Fruit fly (Drosophila melanogaster) whole organism: ENCODE data around the gene CG14683.
A peak's percentile ranks its signal among the peaks of the same experiment; 100 is the strongest.

ENCODE experiments used
- CG8478 ChIP-seq: fragments of >200 bp; optimal IDR thresholded peaks from 2 replicates; lab custom pipeline; 2018; ENCODE audit warnings: inconsistent platforms
- Dll ChIP-seq: fragments of >200 bp; optimal IDR thresholded peaks from 2 replicates; lab custom pipeline; 2017
- EcR ChIP-seq, 2 experiments: fragments of >200 bp; optimal IDR thresholded peaks; 2 replicates each; lab custom pipeline; 2017; ENCODE audit warnings: missing biosample characterization in 2 of 2, missing genetic modification characterization in 2 of 2, missing genetic modification reagents in 2 of 2
- pan ChIP-seq: fragments of >200 bp; optimal IDR thresholded peaks from 2 replicates; lab custom pipeline; 2017
- psq ChIP-seq: fragments of >200 bp; optimal IDR thresholded peaks from 2 replicates; lab custom pipeline; 2017
- usp ChIP-seq: fragments of >200 bp; optimal IDR thresholded peaks from 2 replicates; lab custom pipeline; 2017; ENCODE audit warnings: missing biosample characterization, missing genetic modification characterization, mixed read lengths

CG14683 gene

DNA sequence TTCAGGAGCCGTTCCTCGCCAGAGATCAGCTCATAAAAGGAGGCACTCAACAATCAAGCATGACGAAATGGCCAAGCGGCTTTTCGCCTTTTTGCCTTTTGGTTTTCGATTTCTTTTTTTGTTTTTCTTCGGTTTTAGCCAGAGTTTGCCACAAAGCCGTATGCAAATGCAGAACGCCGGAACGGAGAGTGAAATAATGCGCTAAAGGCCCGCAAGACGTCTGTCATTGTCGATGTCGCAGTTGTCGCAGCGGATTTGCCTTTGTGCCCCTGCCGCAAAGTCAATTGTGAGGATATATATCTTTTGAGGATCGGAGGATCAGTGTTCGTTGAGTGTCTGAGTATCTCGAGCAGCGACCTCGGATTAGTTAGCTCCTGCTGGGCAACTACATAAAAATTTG lies 28.5 kb upstream of the CG14683 start:
- TF ChIP-seq Dll (lab: Kevin White, UChicago) (no peak), pan (lab: Kevin White, UChicago) (no peak), EcR (GFP tag; optimal IDR thresholded peaks at IDR 0.05; lab: Kevin White, UChicago) (no peak), usp (GFP tag; lab: Kevin White, UChicago) (no peak), CG8478 (lab: Kevin White, UChicago) (no peak), psq (lab: Kevin White, UChicago) (no peak)

DNA sequence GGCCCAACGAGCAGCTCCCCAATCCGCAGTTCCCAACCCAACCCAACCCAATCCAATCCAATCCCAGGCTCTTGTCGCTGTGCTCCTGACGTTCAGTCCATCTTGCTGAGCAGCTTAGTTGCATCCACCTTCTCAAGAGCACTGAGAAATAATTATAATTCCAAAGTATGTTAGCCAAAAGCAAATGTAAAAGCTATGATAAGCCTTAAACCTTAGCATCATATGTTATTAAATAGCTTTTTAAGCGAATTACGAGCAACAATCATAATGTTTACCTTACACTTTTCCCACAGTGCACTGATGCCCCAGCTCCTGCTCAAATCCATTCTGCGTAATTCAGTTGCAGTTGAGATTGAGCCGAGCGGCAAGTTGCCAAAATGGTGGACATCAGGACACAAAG lies 26.5 kb upstream of the CG14683 start:
- no peak for TF ChIP-seq CG8478 (lab: Kevin White, UChicago)
- no peak for TF ChIP-seq EcR (GFP tag; optimal IDR thresholded peaks at IDR 0.05; lab: Kevin White, UChicago)
- no peak for TF ChIP-seq Dll (lab: Kevin White, UChicago)
- no peak for TF ChIP-seq usp (GFP tag; lab: Kevin White, UChicago)
- TF ChIP-seq psq (lab: Kevin White, UChicago) = no peak
- TF ChIP-seq pan (lab: Kevin White, UChicago) = no peak

DNA sequence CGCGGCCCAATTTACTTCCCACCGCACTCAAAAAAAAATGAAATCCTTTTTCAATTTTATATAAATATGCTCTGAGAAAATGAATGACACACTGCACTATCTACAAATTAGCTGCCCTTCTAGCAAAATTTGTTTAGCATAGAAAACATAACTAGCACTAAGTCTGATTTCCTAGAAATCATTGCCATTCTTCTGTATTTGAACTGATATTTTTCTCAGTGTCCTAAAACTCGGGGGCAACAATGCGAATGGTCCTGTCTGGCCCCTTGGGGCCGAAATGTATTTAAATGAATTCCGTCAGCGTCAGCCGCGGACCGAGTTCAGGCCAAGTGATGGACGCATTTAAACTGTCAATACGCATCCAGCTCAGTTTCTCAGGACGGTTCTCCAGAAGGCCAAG lies 23.8 kb upstream of the CG14683 start:
- TF ChIP-seq psq (lab: Kevin White, UChicago) = no peak
- TF ChIP-seq usp (GFP tag; lab: Kevin White, UChicago) = no peak
- no peak for TF ChIP-seq EcR (GFP tag; optimal IDR thresholded peaks at IDR 0.05; lab: Kevin White, UChicago)
- no peak for TF ChIP-seq pan (lab: Kevin White, UChicago)
- TF ChIP-seq Dll (lab: Kevin White, UChicago) = no peak
- TF ChIP-seq CG8478 (lab: Kevin White, UChicago) = no peak

DNA sequence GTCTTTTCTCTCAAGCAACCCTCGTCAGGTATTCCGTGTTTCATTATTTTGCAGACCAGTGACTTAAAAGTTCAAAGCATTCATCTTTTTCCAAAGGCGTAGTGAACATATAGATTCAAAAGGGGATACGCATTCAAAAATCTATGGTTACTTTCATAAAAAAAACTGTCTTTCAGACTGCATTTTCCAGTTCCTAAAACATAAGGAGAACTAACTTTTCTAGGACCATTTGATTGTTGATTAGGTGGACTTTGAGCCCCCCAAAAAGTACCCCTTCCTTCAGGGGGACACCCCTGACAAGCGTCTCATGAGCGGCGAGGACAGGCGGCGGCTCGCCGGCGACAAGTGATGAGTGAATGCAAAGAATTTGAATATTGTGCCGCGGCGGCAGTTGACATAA lies 22.9 kb upstream of the CG14683 start:
- TF ChIP-seq CG8478 (lab: Kevin White, UChicago) (no peak), EcR (GFP tag; optimal IDR thresholded peaks at IDR 0.05; lab: Kevin White, UChicago) (no peak), psq (lab: Kevin White, UChicago) (no peak), Dll (lab: Kevin White, UChicago) (no peak), usp (GFP tag; lab: Kevin White, UChicago) (no peak), pan (lab: Kevin White, UChicago) (no peak)

DNA sequence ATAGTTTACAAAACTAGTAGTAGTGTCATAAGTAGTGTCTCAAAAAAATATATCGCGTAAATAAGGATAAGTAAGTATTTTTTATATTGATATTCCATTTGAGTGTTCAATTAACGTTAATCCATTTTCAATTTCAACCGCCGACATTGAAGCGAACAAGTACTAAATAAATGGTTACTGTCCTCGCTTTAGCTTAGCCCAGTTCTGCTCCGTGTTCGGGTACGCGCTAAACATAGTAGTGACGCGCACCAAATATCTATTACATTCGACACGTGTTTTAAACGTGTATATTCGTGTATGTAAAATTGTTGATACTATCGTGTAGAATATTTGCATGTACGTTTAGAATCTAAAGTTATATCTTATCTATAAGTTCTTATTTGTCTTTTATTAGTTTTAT lies 21.3 kb upstream of the CG14683 start:
- no peak for TF ChIP-seq Dll (lab: Kevin White, UChicago)
- no peak for TF ChIP-seq pan (lab: Kevin White, UChicago)
- TF ChIP-seq CG8478 (lab: Kevin White, UChicago) = no peak
- TF ChIP-seq psq (lab: Kevin White, UChicago) = no peak
- no peak for TF ChIP-seq EcR (GFP tag; optimal IDR thresholded peaks at IDR 0.05; lab: Kevin White, UChicago)
- no peak for TF ChIP-seq usp (GFP tag; lab: Kevin White, UChicago)

DNA sequence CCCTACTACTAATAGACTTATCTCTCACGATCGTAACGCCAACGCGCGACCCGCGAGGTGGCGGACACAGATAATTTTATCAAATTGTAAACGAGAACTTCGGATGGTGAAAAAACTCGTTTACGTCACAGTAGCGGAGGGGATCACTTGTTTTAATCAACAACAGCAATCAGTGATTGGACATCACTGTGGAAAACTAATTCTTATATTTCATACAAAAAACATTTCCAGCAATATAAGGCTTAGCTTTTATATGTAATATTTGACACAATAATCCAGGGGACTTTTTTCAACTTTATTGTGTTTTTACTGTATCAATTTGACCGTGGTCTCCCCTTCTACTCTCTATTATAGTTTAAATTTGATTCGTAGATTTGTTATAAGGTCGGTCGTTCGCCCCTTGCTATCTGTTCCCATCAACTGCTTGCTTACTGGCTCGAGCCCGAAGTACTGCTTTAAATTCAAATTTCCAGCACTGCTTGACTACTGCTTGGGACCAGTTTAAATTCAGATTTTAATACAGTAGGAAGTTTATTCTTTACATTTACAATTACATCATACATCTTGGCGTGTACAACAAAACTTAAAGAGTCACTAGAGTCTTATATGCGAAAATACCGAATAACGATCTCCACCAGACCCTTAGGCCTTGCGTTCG lies 19.1 kb upstream of the CG14683 start, which contains the start of gene CG6465:
TSS of gene CG6465 (minus strand) at position 7 of the 658 bp plus-strand sequence.
- peak; percentile 57 to 89 for TF ChIP-seq EcR (GFP tag; optimal IDR thresholded peaks at IDR 0.05; lab: Kevin White, UChicago)
- no peak for TF ChIP-seq CG8478 (lab: Kevin White, UChicago)

DNA sequence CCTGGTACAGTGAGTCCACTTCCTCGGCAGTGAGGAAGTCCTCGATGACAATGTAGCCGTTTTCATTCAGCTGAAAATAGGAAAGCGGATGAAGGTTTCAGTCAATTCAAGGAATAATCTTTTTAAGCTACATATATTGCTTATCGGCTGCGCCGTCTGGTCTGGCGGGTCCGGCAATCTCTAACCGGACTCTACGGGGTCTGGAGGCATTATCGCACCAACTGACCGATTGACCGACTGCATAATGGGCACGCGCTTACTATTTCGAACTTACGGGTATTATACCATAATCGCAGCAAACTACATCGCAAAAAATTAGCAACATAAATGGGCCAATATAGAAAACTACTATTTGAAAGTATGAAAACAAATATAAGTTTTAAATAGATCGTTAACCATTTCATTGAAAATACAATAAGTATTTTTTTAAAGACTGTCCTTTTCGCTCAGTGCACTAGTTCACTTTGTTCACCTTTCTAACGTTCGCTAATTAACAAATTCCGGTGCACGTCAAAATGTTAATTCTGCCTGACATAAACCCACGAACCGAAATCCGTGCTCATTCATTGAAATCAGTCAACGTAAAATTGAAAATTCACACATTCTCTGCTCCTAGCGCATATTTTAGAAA lies 17.4 kb upstream of the CG14683 start:
- TF ChIP-seq usp (GFP tag; lab: Kevin White, UChicago) (no peak), Dll (lab: Kevin White, UChicago) (no peak), pan (lab: Kevin White, UChicago) (no peak), psq (lab: Kevin White, UChicago) (no peak)

DNA sequence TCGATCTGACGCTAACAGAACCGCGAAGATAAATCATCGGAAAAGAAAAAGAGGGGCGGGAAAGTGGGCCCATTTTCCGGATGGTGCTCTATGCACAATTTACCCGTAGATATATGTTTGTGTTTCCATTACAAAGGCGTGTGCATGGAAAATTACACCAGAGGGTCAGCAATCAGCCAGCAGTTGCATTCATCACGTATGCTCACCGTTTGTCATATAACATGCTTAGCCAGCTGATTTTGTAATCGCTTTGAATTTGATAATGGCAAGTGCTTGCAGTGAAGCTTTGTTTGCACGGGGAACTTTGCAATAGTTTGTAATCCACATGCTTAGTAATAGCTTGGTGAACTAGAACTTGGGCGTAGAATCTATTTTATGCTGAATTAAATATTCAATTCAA lies 16.5 kb upstream of the CG14683 start:
- TF ChIP-seq pan (lab: Kevin White, UChicago) (no peak), EcR (GFP tag; optimal IDR thresholded peaks at IDR 0.05; lab: Kevin White, UChicago) (no peak), Dll (lab: Kevin White, UChicago) (no peak), usp (GFP tag; lab: Kevin White, UChicago) (no peak), psq (lab: Kevin White, UChicago) (no peak), CG8478 (lab: Kevin White, UChicago) (no peak)

DNA sequence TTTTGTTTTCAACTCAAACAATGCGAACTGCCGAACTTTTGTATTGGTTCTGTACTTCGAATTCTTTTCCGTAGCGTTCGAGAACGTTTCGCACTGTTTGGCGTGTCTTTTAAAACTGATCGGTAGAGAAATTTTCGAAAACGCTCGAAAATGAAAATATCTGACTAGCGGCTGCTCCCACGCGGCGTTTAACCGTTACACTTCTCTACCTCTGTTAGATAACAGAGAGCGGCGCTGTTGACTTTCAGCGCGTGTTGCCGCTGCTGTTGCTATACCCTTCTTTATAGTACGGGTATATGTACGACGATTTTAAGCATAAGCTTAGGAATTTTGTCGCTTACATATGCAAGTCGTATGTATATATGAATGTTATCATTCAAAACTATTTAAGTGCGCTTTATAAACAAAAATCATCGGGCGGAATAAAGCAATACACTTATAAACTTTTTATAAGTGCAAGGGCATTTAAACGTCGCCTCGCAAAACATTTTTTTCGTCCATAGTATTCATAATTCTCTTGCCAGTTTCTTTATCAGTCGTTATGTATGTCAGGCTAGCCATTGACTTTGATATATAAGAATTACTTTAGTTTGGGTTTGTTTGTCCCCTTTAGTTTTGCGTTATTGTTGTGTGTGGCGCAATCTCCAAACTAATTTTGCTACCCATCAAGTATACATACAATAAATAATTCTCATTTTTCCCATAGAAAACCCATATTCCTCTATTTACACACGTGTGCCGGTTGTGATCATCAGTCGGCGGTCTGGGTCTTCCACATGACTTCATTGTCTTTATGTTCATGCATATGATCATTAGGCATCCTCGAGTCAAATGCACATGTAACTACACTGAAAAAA lies 15.4 kb upstream of the CG14683 start, which contains the start of gene Phyhd1:
TSS of gene Phyhd1 (minus strand) at position 101 of the 857 bp plus-strand sequence.
- TF ChIP-seq usp (GFP tag; lab: Kevin White, UChicago) (no peak), CG8478 (lab: Kevin White, UChicago) (no peak), pan (lab: Kevin White, UChicago) (no peak)

DNA sequence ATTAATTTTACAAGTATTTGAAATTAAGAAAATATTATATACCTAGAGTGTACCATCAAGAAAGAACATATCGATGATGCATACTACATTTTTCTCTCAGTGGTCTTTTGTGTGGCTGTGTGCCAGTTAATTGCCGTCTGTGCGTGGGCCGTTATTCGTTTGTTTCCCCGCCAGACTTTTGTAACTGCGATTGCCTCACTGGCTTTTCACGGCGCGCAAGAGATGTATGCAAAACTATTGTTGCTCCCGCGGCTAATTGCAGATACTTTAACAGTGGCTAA lies 14.8 kb upstream of the CG14683 start:
- no peak for TF ChIP-seq CG8478 (lab: Kevin White, UChicago)

DNA sequence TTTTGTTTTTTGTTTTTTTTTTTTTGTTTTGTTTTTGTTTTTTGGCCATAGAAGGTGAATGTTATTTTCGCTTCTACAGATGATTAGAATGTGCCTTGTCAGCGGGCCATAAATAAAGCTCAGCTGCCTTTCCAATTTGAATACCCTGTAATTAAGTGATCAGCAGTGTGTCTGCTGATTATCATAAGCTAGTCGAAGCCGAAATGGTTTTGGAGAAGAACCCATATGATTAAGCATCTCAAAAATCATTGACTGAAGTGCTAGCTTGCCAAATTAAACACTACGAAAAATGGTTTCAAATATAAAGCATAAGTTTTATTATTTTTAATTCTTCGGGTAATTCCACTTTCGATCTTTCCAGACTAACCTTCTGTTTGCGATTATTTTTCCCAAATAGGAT lies 13.2 kb upstream of the CG14683 start:
- TF ChIP-seq Dll (lab: Kevin White, UChicago) (no peak), CG8478 (lab: Kevin White, UChicago) (no peak), EcR (GFP tag; optimal IDR thresholded peaks at IDR 0.05; lab: Kevin White, UChicago) (no peak), pan (lab: Kevin White, UChicago) (no peak), psq (lab: Kevin White, UChicago) (no peak), usp (GFP tag; lab: Kevin White, UChicago) (no peak)
